Worm (Caenorhabditis elegans): ENCODE measurements around the gene F58H1.7.

F58H1.7 gene

ce11 chrV:11993706-11994345 lies 29.2 kb upstream of the F58H1.7 start, which contains the start of the genes cyl-1 and C52E4.7 (continued):
- peak; percentile 62 for TF ChIP-seq attf-5 (GFP tag; optimal IDR thresholded peaks at IDR 0.05)
- TF ChIP-seq lin-40 (tag; optimal IDR thresholded peaks at IDR 0.05): no peak
- TF ChIP-seq dox-1 (GFP tag; IDR thresholded peaks at IDR 0.05): peak; percentile 46; the same call in 1 of the 2 replicates
- TF ChIP-seq rec-8 (tag; optimal IDR thresholded peaks at IDR 0.05): no peak
- no peak for TF ChIP-seq nfya-2 (GFP tag; IDR thresholded peaks at IDR 0.05)
- no peak for TF ChIP-seq rcor-1 (GFP tag; IDR thresholded peaks at IDR 0.05)
- peak in 1 of 3 experiments; percentile 12 for TF ChIP-seq lin-35 (GFP tag; optimal IDR thresholded peaks at IDR 0.05)
- no peak for TF ChIP-seq K12H6.12 (tag; optimal IDR thresholded peaks at IDR 0.05)
- no peak for TF ChIP-seq rpc-1 (optimal IDR thresholded peaks at IDR 0.05)
- TF ChIP-seq rpc-1 (tag; optimal IDR thresholded peaks at IDR 0.05): no peak
- TF ChIP-seq cebp-2 (GFP tag; IDR thresholded peaks at IDR 0.05): no peak
- TF ChIP-seq madf-10 (tag; optimal IDR thresholded peaks at IDR 0.05): no peak
- TF ChIP-seq pha-4 (tag; optimal IDR thresholded peaks at IDR 0.05): no peak
- no peak for TF ChIP-seq B0019.2 (GFP tag; conservative IDR thresholded peaks at IDR 0.05)
- TF ChIP-seq ceh-79 (tag; optimal IDR thresholded peaks at IDR 0.05): no peak
- TF ChIP-seq xnd-1 (tag; optimal IDR thresholded peaks at IDR 0.05): no peak
- TF ChIP-seq madf-8 (GFP tag; conservative IDR thresholded peaks at IDR 0.05): no peak
- TF ChIP-seq lsy-27 (tag; optimal IDR thresholded peaks at IDR 0.05; ENCODE audit: borderline replicate concordance, insufficient read depth): no peak
- no peak for TF ChIP-seq die-1 (tag; optimal IDR thresholded peaks at IDR 0.05)
- peak; percentile 5 for TF ChIP-seq F49E8.2 (tag; optimal IDR thresholded peaks at IDR 0.05; ENCODE audit: insufficient read depth)
- no peak for TF ChIP-seq Y56A3A.18 (GFP tag; IDR thresholded peaks at IDR 0.05)
- no peak for TF ChIP-seq sptf-2 (GFP tag; optimal IDR thresholded peaks at IDR 0.05)
- TF ChIP-seq lin-54 (GFP tag; optimal IDR thresholded peaks at IDR 0.05): peak; percentile 46
- no peak for TF ChIP-seq mel-28 (tag; optimal IDR thresholded peaks at IDR 0.05; ENCODE audit: borderline replicate concordance)
- no peak for TF ChIP-seq repo-1 (tag; optimal IDR thresholded peaks at IDR 0.05)
- TF ChIP-seq let-607 (tag; optimal IDR thresholded peaks at IDR 0.05): peak in 1 of 2 experiments; percentile 6
- no peak for TF ChIP-seq F57A8.1 (GFP tag; optimal IDR thresholded peaks at IDR 0.05)
- TF ChIP-seq gei-17 (GFP tag; optimal IDR thresholded peaks at IDR 0.05): no peak
- TF ChIP-seq mxl-1 (tag; optimal IDR thresholded peaks at IDR 0.05): no peak
- TF ChIP-seq snpc-1.1 (tag; optimal IDR thresholded peaks at IDR 0.05; ENCODE audit: insufficient read depth): no peak
- TF ChIP-seq ceh-27 (GFP tag; optimal IDR thresholded peaks at IDR 0.05): peak; percentile 6
- no peak for TF ChIP-seq ztf-3 (GFP tag; optimal IDR thresholded peaks at IDR 0.05)
- TF ChIP-seq F22D6.2 (tag; optimal IDR thresholded peaks at IDR 0.05): no peak
- no peak for TF ChIP-seq ztf-26 (tag; optimal IDR thresholded peaks at IDR 0.05)
- TF ChIP-seq egl-18 (GFP tag; IDR thresholded peaks at IDR 0.05): no peak
- no peak for TF ChIP-seq tlf-1 (GFP tag; optimal IDR thresholded peaks at IDR 0.05)
- no peak for TF ChIP-seq ceh-100 (GFP tag; IDR thresholded peaks at IDR 0.05)
- no peak for TF ChIP-seq ekl-4 (GFP tag; IDR thresholded peaks at IDR 0.05)
- no peak for TF ChIP-seq lag-1 (GFP tag; IDR thresholded peaks at IDR 0.05)
- peak; percentile 9 for TF ChIP-seq nhr-80 (tag; optimal IDR thresholded peaks at IDR 0.05)
- TF ChIP-seq nhr-90 (tag; optimal IDR thresholded peaks at IDR 0.05): no peak
- TF ChIP-seq somi-1 (GFP tag; optimal IDR thresholded peaks at IDR 0.05): no peak
- peak; percentile 16 for TF ChIP-seq tbp1 (GFP tag; optimal IDR thresholded peaks at IDR 0.05)
- no peak for TF ChIP-seq F57C9.4 (tag; optimal IDR thresholded peaks at IDR 0.05)
- TF ChIP-seq B0035.1 (tag; optimal IDR thresholded peaks at IDR 0.05): no peak
- no peak for TF ChIP-seq Y79H2A.3 (GFP tag; conservative IDR thresholded peaks at IDR 0.05)
- TF ChIP-seq madf-6 (GFP tag; IDR thresholded peaks at IDR 0.05): peak; percentile 42; the same call in 1 of the 2 replicates
- TF ChIP-seq F37B4.10 (GFP tag; IDR thresholded peaks at IDR 0.05): no peak
